Worm (Caenorhabditis elegans) whole organism, mixed stage, embryonic: ENCODE measurements around the gene mlt-7.

Experiments
- nhr-2 ChIP-seq: fragments of 150-350 bp; optimal IDR thresholded peaks from 2 replicates; lab custom pipeline; 2014; ENCODE audit warnings: missing biosample characterization, missing genetic modification characterization
- nhr-237 ChIP-seq: fragments of 150-350 bp; optimal IDR thresholded peaks from 2 replicates; lab custom pipeline; 2014; ENCODE audit warnings: missing biosample characterization, missing genetic modification characterization
- unc-62 ChIP-seq: fragments of 150-350 bp; optimal IDR thresholded peaks from 2 replicates; lab custom pipeline; 2014; ENCODE audit warnings: missing biosample characterization, missing genetic modification reagents, missing genetic modification characterization

DNA sequence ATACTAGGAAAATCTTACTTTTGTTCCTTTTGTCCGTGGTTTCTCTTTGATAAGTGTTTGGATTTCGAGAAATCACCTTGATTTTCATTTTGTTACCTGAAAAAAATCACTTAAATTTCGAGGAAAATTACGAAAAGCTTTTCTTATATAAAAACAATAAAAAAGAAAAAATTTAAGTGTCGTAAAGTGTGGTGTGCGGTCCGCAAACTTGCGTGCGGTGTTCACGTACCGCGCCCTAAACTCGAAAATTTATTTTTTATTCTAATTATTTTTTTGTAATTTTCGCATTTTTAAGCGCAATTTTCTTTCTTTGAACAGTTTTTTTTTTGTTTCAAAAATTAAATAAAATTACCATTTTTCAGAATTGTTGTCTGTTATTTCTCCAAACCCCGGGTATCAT is 32.0 kb downstream of the mlt-7 start, which contains the start of the genes dcaf-13 and toe-1:
- TF ChIP-seq unc-62 (GFP tag; lab: Kevin White, UChicago) (no peak), nhr-2 (tag; lab: Kevin White, UChicago) (no peak), nhr-237 (tag; lab: Kevin White, UChicago) (no peak)
